Fruit fly (Drosophila melanogaster): ENCODE measurements around the gene AdoR.

- TF ChIP-seq CG9437 (GFP tag; optimal IDR thresholded peaks at IDR 0.05) (no peak), lmd (GFP tag; IDR thresholded peaks at IDR 0.05) (no peak), bsh (GFP tag; optimal IDR thresholded peaks at IDR 0.05) (no peak), CG34422 (GFP tag; IDR thresholded peaks at IDR 0.05) (no peak), Meics (GFP tag; optimal IDR thresholded peaks at IDR 0.05) (no peak), cato (GFP tag; optimal IDR thresholded peaks at IDR 0.05; ENCODE audit: borderline replicate concordance) (no peak), CG11093 (GFP tag; IDR thresholded peaks at IDR 0.05) (no peak), sens (GFP tag) (no peak), Hey (tag; optimal IDR thresholded peaks at IDR 0.05) (no peak), CG4820 (GFP tag; optimal IDR thresholded peaks at IDR 0.05) (no peak), gce (GFP tag; IDR thresholded peaks at IDR 0.05) (no peak), ash1 (GFP tag; optimal IDR thresholded peaks at IDR 0.05) (no peak), pb (GFP tag; optimal IDR thresholded peaks at IDR 0.05) (no peak)
These were observed 26.2 kb downstream of the AdoR start, which contains the start of gene CG45072 for dm6 chr3R:30123163-30123562.

Data from whole organism, embryonic.